Fruit fly (Drosophila melanogaster) whole organism, pupa: ENCODE data around the gene Elal.

Source experiments
- CG10348 ChIP-seq: fragments of 200-800 bp; sonication (Bioruptor generic); IDR thresholded peaks from 2 replicates; pipeline ENCODE4 v1.3.6; 2022; ENCODE audit warnings: missing biosample characterization, missing genetic modification characterization
- CG12605 ChIP-seq: fragments of 200-800 bp; sonication (Bioruptor generic); IDR thresholded peaks from 2 replicates; pipeline ENCODE4 v1.3.6; 2022; ENCODE audit warnings: missing biosample characterization, missing genetic modification characterization
- CG13204 ChIP-seq: fragments of 200-800 bp; sonication (Bioruptor generic); optimal IDR thresholded peaks from 2 replicates; lab custom pipeline; 2018; ENCODE audit warnings: missing biosample characterization, mild to moderate bottlenecking, missing genetic modification characterization, moderate library complexity
- CG14655 ChIP-seq: fragments of 200-800 bp; sonication (Bioruptor generic); optimal IDR thresholded peaks from 3 replicates; lab custom pipeline; 2017; ENCODE audit warnings: mild to moderate bottlenecking, missing biosample characterization, missing genetic modification reagents, missing genetic modification characterization
- CG15710 ChIP-seq: fragments of 200-800 bp; sonication (Bioruptor generic); optimal IDR thresholded peaks from 2 replicates; lab custom pipeline; 2018; ENCODE audit warnings: missing biosample characterization, mild to moderate bottlenecking, missing genetic modification characterization, moderate library complexity
- CG17806 ChIP-seq: fragments of 200-800 bp; sonication (Bioruptor generic); optimal IDR thresholded peaks from 2 replicates; lab custom pipeline; 2018; ENCODE audit warnings: missing biosample characterization, mild to moderate bottlenecking, missing genetic modification characterization, moderate library complexity
- CG32121 ChIP-seq: fragments of 200-800 bp; sonication (Bioruptor generic); IDR thresholded peaks from 2 replicates; pipeline ENCODE4 v1.3.6; 2022; ENCODE audit warnings: missing biosample characterization, missing genetic modification characterization
- CG34367 ChIP-seq: fragments of 200-800 bp; sonication (Bioruptor generic); optimal IDR thresholded peaks from 2 replicates; lab custom pipeline; 2018; ENCODE audit warnings: missing biosample characterization, mild to moderate bottlenecking, missing genetic modification characterization
- CG4496 ChIP-seq: fragments of 200-800 bp; sonication (Bioruptor generic); IDR thresholded peaks from 3 replicates; pipeline ENCODE4 v1.3.6; 2022; ENCODE audit warnings: missing biosample characterization, missing genetic modification characterization
- CG8159 ChIP-seq: fragments of 200-800 bp; sonication (Bioruptor generic); optimal IDR thresholded peaks from 3 replicates; lab custom pipeline; 2018; ENCODE audit warnings: missing biosample characterization, mild to moderate bottlenecking, missing genetic modification characterization, moderate library complexity
- CG8301 ChIP-seq: fragments of 200-800 bp; sonication (Bioruptor generic); optimal IDR thresholded peaks from 2 replicates; lab custom pipeline; 2018; ENCODE audit warnings: missing biosample characterization, mild to moderate bottlenecking, missing genetic modification characterization
- CG9948 ChIP-seq: fragments of 200-800 bp; sonication (Bioruptor generic); optimal IDR thresholded peaks from 2 replicates; lab custom pipeline; 2018; ENCODE audit warnings: missing biosample characterization, mild to moderate bottlenecking, missing genetic modification characterization, moderate library complexity
- D1 ChIP-seq: fragments of 200-800 bp; sonication (Bioruptor generic); optimal IDR thresholded peaks from 2 replicates; lab custom pipeline; 2018; ENCODE audit warnings: missing biosample characterization, mild to moderate bottlenecking, missing genetic modification characterization, moderate library complexity
- EcR ChIP-seq: fragments of 200-800 bp; sonication (Bioruptor generic); optimal IDR thresholded peaks from 3 replicates; lab custom pipeline; 2019; ENCODE audit warnings: missing biosample characterization, missing genetic modification characterization, mild to moderate bottlenecking, moderate library complexity, missing genetic modification reagents
- Ets98B ChIP-seq: fragments of 200-800 bp; sonication (Bioruptor generic); IDR thresholded peaks from 2 replicates; pipeline ENCODE4 v1.3.6; 2022; ENCODE audit warnings: missing biosample characterization, missing genetic modification characterization
- Pif1A ChIP-seq: fragments of 200-800 bp; sonication (Bioruptor generic); optimal IDR thresholded peaks from 3 replicates; lab custom pipeline; 2016; ENCODE audit warnings: missing biosample characterization, missing genetic modification characterization
- Pif1B ChIP-seq: fragments of 200-800 bp; sonication (Bioruptor generic); optimal IDR thresholded peaks from 3 replicates; lab custom pipeline; 2016; ENCODE audit warnings: missing biosample characterization, missing genetic modification characterization
- Snoo ChIP-seq: fragments of 200-800 bp; sonication (Bioruptor generic); optimal IDR thresholded peaks from 3 replicates; lab custom pipeline; 2017; ENCODE audit warnings: missing biosample characterization, mild to moderate bottlenecking, missing genetic modification characterization, inconsistent platforms
- gl ChIP-seq: fragments of 200-800 bp; sonication (Bioruptor generic); optimal IDR thresholded peaks from 2 replicates; lab custom pipeline; 2018; ENCODE audit warnings: missing biosample characterization, mild to moderate bottlenecking, missing genetic modification characterization
- rn ChIP-seq: fragments of 200-800 bp; sonication (Bioruptor generic); IDR thresholded peaks from 2 replicates; pipeline ENCODE4 v1.3.6; 2022; ENCODE audit warnings: missing biosample characterization, missing genetic modification characterization

Elal gene

dm6 chr3R:24851429-24851828 is 13.7 kb upstream of the Elal start, which contains the start of gene Nct:
Gene Nct (plus strand): TSS chr3R:24851601.
- TF ChIP-seq CG10348 (GFP tag; lab: Robert Waterston, UW) (no peak), Snoo (no peak), gl (tag; lab: Kevin White, UChicago) (no peak), Ets98B (no peak), D1 (tag; lab: Kevin White, UChicago) (no peak), CG17806 (tag; lab: Kevin White, UChicago) (no peak), CG8159 (tag; lab: Kevin White, UChicago) (no peak), Pif1B (no peak), CG8301 (tag; lab: Kevin White, UChicago) (no peak), CG9948 (tag; lab: Kevin White, UChicago) (no peak), CG14655 (GFP tag; lab: Kevin White, UChicago) (no peak), EcR (GFP tag; lab: Kevin White, UChicago) (no peak), CG15710 (tag; lab: Kevin White, UChicago) (no peak), Pif1A (GFP tag; lab: Kevin White, UChicago) (no peak), CG12605 (GFP tag; lab: Robert Waterston, UW) (no peak)

DNA sequence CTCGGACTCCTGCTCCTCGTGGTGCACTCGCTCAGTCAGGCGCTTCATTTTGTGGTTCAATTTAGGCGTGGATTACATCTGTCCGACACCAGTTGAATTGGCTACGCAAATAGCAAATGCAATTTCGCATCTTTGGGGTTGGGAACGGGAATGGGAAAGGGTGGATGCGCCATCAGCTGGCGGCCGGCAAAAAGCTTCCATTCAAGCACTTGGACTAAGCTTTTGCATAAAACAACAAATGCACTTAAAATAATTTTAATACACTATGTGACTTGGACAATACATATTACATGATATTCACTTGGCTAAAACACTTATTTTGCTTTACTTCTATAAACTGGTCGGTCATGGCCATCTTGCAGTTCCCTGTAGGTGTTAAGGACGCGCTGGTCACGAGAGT is 9.0 kb upstream of the Elal start, which contains the start of gene HDAC11:
TSS of gene HDAC11 (minus strand) at position 101 of the 400 bp plus-strand sequence.
- TF ChIP-seq CG10348 (GFP tag; lab: Robert Waterston, UW) = no peak
- no peak for TF ChIP-seq CG12605 (GFP tag; lab: Robert Waterston, UW)
- no peak for TF ChIP-seq Snoo
- no peak for TF ChIP-seq CG14655 (GFP tag; lab: Kevin White, UChicago)
- no peak for TF ChIP-seq CG9948 (tag; lab: Kevin White, UChicago)
- 0 out of 2 replicates have a peak, but pooled peaks have one; percentile 27 for TF ChIP-seq CG32121 (GFP tag; lab: Robert Waterston, UW)
- TF ChIP-seq rn (GFP tag; lab: Robert Waterston, UW) = no peak
- no peak for TF ChIP-seq Pif1B

DNA sequence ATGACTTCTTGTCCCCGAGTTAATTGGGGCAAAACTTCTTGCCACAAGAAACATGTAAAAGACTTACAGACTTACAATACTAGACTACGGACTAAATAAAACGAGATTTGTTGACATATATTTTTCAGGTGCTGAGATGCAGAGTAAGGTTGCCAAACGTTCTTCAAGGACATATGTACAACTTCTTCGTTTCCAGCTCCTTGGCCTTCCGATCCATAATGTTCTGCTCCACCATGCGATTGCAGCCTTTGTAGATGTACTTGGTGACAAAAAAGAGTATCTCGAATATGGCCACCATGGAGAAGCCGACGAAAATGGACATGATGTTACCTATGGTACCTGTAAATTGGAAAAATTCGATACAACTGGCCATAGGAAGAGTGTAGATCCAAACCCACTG is 7.7 kb upstream of the Elal start, which contains the start of gene CAH4:
TSS of gene CAH4 (minus strand) at position 101 of the 400 bp plus-strand sequence.
- TF ChIP-seq CG15710 (tag; lab: Kevin White, UChicago) = no peak
- TF ChIP-seq CG13204 (GFP tag; lab: Kevin White, UChicago) = no peak
- no peak for TF ChIP-seq Pif1A (GFP tag; lab: Kevin White, UChicago)
- no peak for TF ChIP-seq CG17806 (tag; lab: Kevin White, UChicago)
- no peak for TF ChIP-seq CG34367 (tag; lab: Kevin White, UChicago)
- no peak for TF ChIP-seq CG9948 (tag; lab: Kevin White, UChicago)
- no peak for TF ChIP-seq CG10348 (GFP tag; lab: Robert Waterston, UW)

dm6 chr3R:24859701-24860100 is 5.4 kb upstream of the Elal start, which contains the start of gene ppk22:
Gene ppk22 (minus strand): TSS chr3R:24859801.
- TF ChIP-seq CG9948 (tag; lab: Kevin White, UChicago) (no peak), Ets98B (no peak), CG32121 (GFP tag; lab: Robert Waterston, UW) (no peak), CG10348 (GFP tag; lab: Robert Waterston, UW) (no peak), CG14655 (GFP tag; lab: Kevin White, UChicago) (no peak), CG34367 (tag; lab: Kevin White, UChicago) (no peak), Pif1B (no peak), CG15710 (tag; lab: Kevin White, UChicago) (no peak), CG12605 (GFP tag; lab: Robert Waterston, UW) (no peak)
- TF ChIP-seq, all 21 proteins: peak for 0

- peak; percentile 27 for TF ChIP-seq CG34367 (tag; lab: Kevin White, UChicago)
- TF ChIP-seq EcR (GFP tag; lab: Kevin White, UChicago) = peak; percentile 87
- TF ChIP-seq CG4496 (GFP tag; lab: Robert Waterston, UW) = no peak
Observed at dm6 chr3R:24860316-24860826, 4.8 kb upstream of the Elal start, which contains the start of gene CG13639. Gene CG13639 (minus strand): TSS chr3R:24860366.

DNA sequence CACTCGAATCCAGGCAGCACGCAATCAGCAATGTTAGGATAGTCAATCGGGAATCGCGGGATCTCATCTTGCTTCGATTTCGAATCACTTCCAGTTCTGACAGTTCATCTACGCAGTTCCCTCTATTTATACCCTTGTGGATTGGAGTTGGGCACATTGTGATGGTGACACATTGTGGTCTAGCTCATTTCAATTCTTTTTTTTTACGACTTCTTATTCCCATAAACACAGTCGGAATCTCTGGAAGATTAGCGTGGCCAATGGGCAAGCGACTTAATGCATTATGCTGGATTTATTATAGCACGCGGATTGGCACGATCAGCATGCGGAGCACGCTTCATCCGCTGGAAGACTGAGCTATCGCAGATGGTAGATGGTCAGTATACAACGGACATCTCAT is 3.1 kb upstream of the Elal start, which contains the start of gene CG13640:
TSS of gene CG13640 (minus strand) at position 101 of the 400 bp plus-strand sequence.
- no peak for TF ChIP-seq CG34367 (tag; lab: Kevin White, UChicago)
- TF ChIP-seq Ets98B = no peak
- no peak for TF ChIP-seq CG17806 (tag; lab: Kevin White, UChicago)
- no peak for TF ChIP-seq CG15710 (tag; lab: Kevin White, UChicago)
- TF ChIP-seq Pif1A (GFP tag; lab: Kevin White, UChicago) = no peak

DNA sequence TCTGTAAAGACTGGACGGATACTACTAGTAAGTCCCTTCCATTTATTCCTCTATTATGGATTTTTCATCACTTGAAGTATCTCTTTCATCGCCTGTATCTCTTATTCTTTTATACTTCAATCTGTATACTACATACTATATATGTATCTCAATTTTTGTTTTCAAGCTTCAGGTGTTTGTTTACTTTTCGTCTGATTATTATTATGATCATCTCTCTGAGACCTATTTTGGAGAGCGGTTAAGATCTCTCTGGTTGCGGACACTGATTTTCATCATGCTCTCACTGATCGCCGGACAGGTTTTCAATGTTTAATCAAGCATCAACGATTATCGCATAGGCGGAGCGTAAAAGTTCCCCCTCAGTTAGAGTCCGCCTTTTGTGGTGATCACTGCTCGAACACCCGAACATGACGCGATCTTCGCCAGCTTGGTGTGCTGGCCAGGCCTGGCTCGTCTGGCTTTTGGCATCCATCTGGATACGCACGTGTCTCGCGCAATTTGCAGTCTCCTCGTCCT is 2.5 kb upstream of the Elal start, which contains the start of gene CG7016:
TSS of gene CG7016 (plus strand) at position 358 of the 516 bp plus-strand sequence.
- TF ChIP-seq Ets98B (no peak), Pif1A (GFP tag; lab: Kevin White, UChicago) (no peak), CG17806 (tag; lab: Kevin White, UChicago) (no peak), CG4496 (GFP tag; lab: Robert Waterston, UW) (no peak), CG32121 (GFP tag; lab: Robert Waterston, UW) (no peak), Snoo (no peak)
